Worm (Caenorhabditis elegans) whole organism, mixed stage, embryonic: ENCODE measurements around the gene F13D12.5.

Experiments used
- M03D4.4 ChIP-seq: sonication (generic microtip); optimal IDR thresholded peaks from 2 replicates; lab custom pipeline; 2017; ENCODE audit warnings: mild to moderate bottlenecking, missing genetic modification characterization, missing compliant biosample characterization
- bed-3 ChIP-seq: fragments of 200-800 bp; sonication (Bioruptor generic); optimal IDR thresholded peaks from 3 replicates; lab custom pipeline; 2018; ENCODE audit warnings: mild to moderate bottlenecking, missing genetic modification characterization, moderate library complexity, missing compliant biosample characterization
- blmp-1 ChIP-seq: fragments of 150-350 bp; optimal IDR thresholded peaks from 2 replicates; lab custom pipeline; 2014; ENCODE audit warnings: missing biosample characterization, missing genetic modification characterization
- ceh-39 ChIP-seq: fragments of 150-350 bp; optimal IDR thresholded peaks from 2 replicates; lab custom pipeline; 2014; ENCODE audit warnings: missing biosample characterization, missing genetic modification characterization
- ceh-43 ChIP-seq: fragments of 200-800 bp; sonication (Bioruptor generic); optimal IDR thresholded peaks from 2 replicates; lab custom pipeline; 2018; ENCODE audit warnings: mild to moderate bottlenecking, missing genetic modification characterization, moderate library complexity, missing compliant biosample characterization
- ceh-83 ChIP-seq: fragments of 200-800 bp; sonication (Bioruptor generic); optimal IDR thresholded peaks from 2 replicates; lab custom pipeline; 2018; ENCODE audit warnings: mild to moderate bottlenecking, missing genetic modification characterization, missing compliant biosample characterization
- ces-1 ChIP-seq: fragments of 150-350 bp; optimal IDR thresholded peaks from 2 replicates; lab custom pipeline; 2014; ENCODE audit warnings: missing biosample characterization, missing genetic modification reagents, missing genetic modification characterization
- cnd-1 ChIP-seq: fragments of 200-800 bp; sonication (Bioruptor generic); optimal IDR thresholded peaks from 2 replicates; lab custom pipeline; 2018; ENCODE audit warnings: mild to moderate bottlenecking, missing genetic modification characterization, missing compliant biosample characterization
- drap-1 ChIP-seq: fragments of 200-800 bp; sonication (Bioruptor generic); optimal IDR thresholded peaks from 3 replicates; lab custom pipeline; 2018; ENCODE audit warnings: mild to moderate bottlenecking, missing genetic modification characterization, missing compliant biosample characterization
- elt-1 ChIP-seq: sonication (generic microtip); optimal IDR thresholded peaks from 2 replicates; lab custom pipeline; 2017; ENCODE audit warnings: missing genetic modification characterization, mild to moderate bottlenecking, missing compliant biosample characterization, antibody characterized with exemption, moderate library complexity, borderline replicate concordance; ENCODE audit not compliant: insufficient read depth
- elt-3 ChIP-seq: fragments of 150-350 bp; optimal IDR thresholded peaks from 2 replicates; lab custom pipeline; 2014; ENCODE audit warnings: missing biosample characterization, missing genetic modification characterization
- flh-1 ChIP-seq: fragments of 200-800 bp; sonication (Bioruptor generic); optimal IDR thresholded peaks from 2 replicates; lab custom pipeline; 2018; ENCODE audit warnings: mild to moderate bottlenecking, missing genetic modification characterization, moderate library complexity, missing compliant biosample characterization
- ham-2 ChIP-seq: fragments of 200-800 bp; sonication (Bioruptor generic); optimal IDR thresholded peaks from 2 replicates; lab custom pipeline; 2018; ENCODE audit warnings: mild to moderate bottlenecking, missing genetic modification characterization, missing compliant biosample characterization
- hlh-1 ChIP-seq: fragments of 150-350 bp; optimal IDR thresholded peaks from 2 replicates; lab custom pipeline; 2014; ENCODE audit warnings: missing biosample characterization, missing genetic modification reagents, missing genetic modification characterization
- lin-13 ChIP-seq: fragments of 150-350 bp; optimal IDR thresholded peaks from 2 replicates; lab custom pipeline; 2014; ENCODE audit warnings: missing biosample characterization, missing genetic modification characterization
- lin-32 ChIP-seq: fragments of 200-800 bp; sonication (Bioruptor generic); optimal IDR thresholded peaks from 2 replicates; lab custom pipeline; 2018; ENCODE audit warnings: mild to moderate bottlenecking, missing genetic modification characterization, missing compliant biosample characterization
- lsy-2 ChIP-seq: fragments of 150-350 bp; optimal IDR thresholded peaks from 2 replicates; lab custom pipeline; 2014; ENCODE audit warnings: missing biosample characterization, missing genetic modification characterization
- mab-5 ChIP-seq: fragments of 150-350 bp; optimal IDR thresholded peaks from 2 replicates; lab custom pipeline; 2014; ENCODE audit warnings: missing biosample characterization, missing genetic modification characterization
- mep-1 ChIP-seq: fragments of 150-350 bp; optimal IDR thresholded peaks from 2 replicates; lab custom pipeline; 2017; ENCODE audit warnings: missing biosample characterization, missing genetic modification reagents, missing genetic modification characterization, inconsistent platforms
- mls-2 ChIP-seq: sonication (generic microtip); optimal IDR thresholded peaks from 2 replicates; lab custom pipeline; 2016; ENCODE audit warnings: mild to moderate bottlenecking, missing genetic modification characterization, moderate library complexity, missing compliant biosample characterization
- nhr-12 ChIP-seq: fragments of 150-350 bp; optimal IDR thresholded peaks from 2 replicates; lab custom pipeline; 2014; ENCODE audit warnings: missing biosample characterization, missing genetic modification characterization
- nhr-2 ChIP-seq: fragments of 150-350 bp; optimal IDR thresholded peaks from 2 replicates; lab custom pipeline; 2014; ENCODE audit warnings: missing biosample characterization, missing genetic modification characterization
- nhr-237 ChIP-seq: fragments of 150-350 bp; optimal IDR thresholded peaks from 2 replicates; lab custom pipeline; 2014; ENCODE audit warnings: missing biosample characterization, missing genetic modification characterization
- nhr-28 ChIP-seq: fragments of 150-350 bp; optimal IDR thresholded peaks from 2 replicates; lab custom pipeline; 2014; ENCODE audit warnings: missing biosample characterization, missing genetic modification characterization
- nhr-76 ChIP-seq: sonication (generic microtip); optimal IDR thresholded peaks from 2 replicates; lab custom pipeline; 2017; ENCODE audit warnings: missing biosample characterization, missing genetic modification characterization
- pha-4 ChIP-seq: fragments of 150-350 bp; optimal IDR thresholded peaks from 2 replicates; lab custom pipeline; 2018; ENCODE audit warnings: missing biosample characterization, missing genetic modification reagents, missing genetic modification characterization
- sem-2 ChIP-seq: fragments of 200-800 bp; sonication (Bioruptor generic); optimal IDR thresholded peaks from 2 replicates; lab custom pipeline; 2018; ENCODE audit warnings: mild to moderate bottlenecking, missing genetic modification characterization, missing compliant biosample characterization
- snpc-4 ChIP-seq: fragments of 150-350 bp; optimal IDR thresholded peaks from 2 replicates; lab custom pipeline; 2014; ENCODE audit warnings: missing biosample characterization, missing genetic modification characterization
- sptf-1 ChIP-seq: sonication (generic microtip); optimal IDR thresholded peaks from 2 replicates; lab custom pipeline; 2017; ENCODE audit warnings: mild to moderate bottlenecking, missing genetic modification characterization, moderate library complexity, missing compliant biosample characterization
- tbx-8 ChIP-seq: fragments of 200-800 bp; sonication (Bioruptor generic); optimal IDR thresholded peaks from 2 replicates; lab custom pipeline; 2018; ENCODE audit warnings: mild to moderate bottlenecking, missing genetic modification characterization, moderate library complexity, missing compliant biosample characterization
- unc-120 ChIP-seq: sonication (generic microtip); optimal IDR thresholded peaks from 2 replicates; lab custom pipeline; 2017; ENCODE audit warnings: missing genetic modification characterization, missing compliant biosample characterization; ENCODE audit not compliant: poor library complexity, severe bottlenecking
- unc-39 ChIP-seq: fragments of 150-350 bp; optimal IDR thresholded peaks from 2 replicates; lab custom pipeline; 2014; ENCODE audit warnings: missing biosample characterization, missing genetic modification characterization
- unc-62 ChIP-seq: fragments of 150-350 bp; optimal IDR thresholded peaks from 2 replicates; lab custom pipeline; 2014; ENCODE audit warnings: missing biosample characterization, missing genetic modification reagents, missing genetic modification characterization
- zip-8 ChIP-seq: fragments of 150-350 bp; optimal IDR thresholded peaks from 2 replicates; lab custom pipeline; 2014; ENCODE audit warnings: missing biosample characterization, missing genetic modification characterization
- ztf-11 ChIP-seq: fragments of 150-350 bp; optimal IDR thresholded peaks from 2 replicates; lab custom pipeline; 2014; ENCODE audit warnings: missing biosample characterization, missing genetic modification characterization

The F13D12.5 gene

ce11 chrII:11748494-11748893 is 21.9 kb downstream of the F13D12.5 start, which contains the start of the genes F44E5.17 and gpb-1:
TSS of gene F44E5.17 (minus strand) at chrII:11748594.
TSS of gene gpb-1 (minus strand) at chrII:11748611.
- TF ChIP-seq mab-5, result no peak
- no peak for TF ChIP-seq ces-1
- TF ChIP-seq pha-4 (tag; lab: Kevin White, UChicago), result no peak
- TF ChIP-seq unc-39 (tag; lab: Kevin White, UChicago), result no peak
- TF ChIP-seq sem-2 (GFP tag; lab: Kevin White, UChicago), result no peak
- no peak for TF ChIP-seq ceh-43 (GFP tag; lab: Kevin White, UChicago)
- no peak for TF ChIP-seq hlh-1
- TF ChIP-seq bed-3 (GFP tag; lab: Kevin White, UChicago), result no peak
- no peak for TF ChIP-seq ceh-83 (GFP tag; lab: Kevin White, UChicago)
- TF ChIP-seq ham-2, result no peak
- TF ChIP-seq lin-13 (tag; lab: Kevin White, UChicago), result no peak
- TF ChIP-seq nhr-76 (tag; lab: Kevin White, UChicago), result no peak
- no peak for TF ChIP-seq lin-32 (GFP tag; lab: Kevin White, UChicago)
- no peak for TF ChIP-seq elt-1 (tag; lab: Kevin White, UChicago)
- no peak for TF ChIP-seq cnd-1
- no peak for TF ChIP-seq blmp-1 (tag; lab: Kevin White, UChicago)
- no peak for TF ChIP-seq lsy-2
- TF ChIP-seq mls-2 (tag; lab: Kevin White, UChicago), result no peak

- TF ChIP-seq sem-2 (GFP tag; lab: Kevin White, UChicago) (no peak), blmp-1 (tag; lab: Kevin White, UChicago) (no peak), elt-3 (tag; lab: Kevin White, UChicago) (no peak), drap-1 (peak; percentile 78), M03D4.4 (tag; lab: Kevin White, UChicago) (peak; percentile 83), ztf-11 (no peak), nhr-237 (tag; lab: Kevin White, UChicago) (peak; percentile 35), ham-2 (peak; percentile 99), pha-4 (tag; lab: Kevin White, UChicago) (peak; percentile 74), mab-5 (no peak), ceh-39 (tag; lab: Kevin White, UChicago) (peak; percentile 31), lin-32 (GFP tag; lab: Kevin White, UChicago) (peak; percentile 36), unc-62 (GFP tag; lab: Kevin White, UChicago) (peak; percentile 71), nhr-12 (tag; lab: Kevin White, UChicago) (no peak), elt-1 (tag; lab: Kevin White, UChicago) (no peak), unc-39 (tag; lab: Kevin White, UChicago) (peak; percentile 9), nhr-2 (tag; lab: Kevin White, UChicago) (peak; percentile 22), ces-1 (peak; percentile 42), hlh-1 (peak; percentile 76), lsy-2 (peak; percentile 67), bed-3 (GFP tag; lab: Kevin White, UChicago) (no peak), cnd-1 (peak; percentile 29), nhr-76 (tag; lab: Kevin White, UChicago) (no peak), zip-8 (tag; lab: Kevin White, UChicago) (no peak), mep-1 (tag; lab: Kevin White, UChicago) (peak; percentile 65), flh-1 (GFP tag; lab: Kevin White, UChicago) (peak; percentile 32), tbx-8 (GFP tag; lab: Kevin White, UChicago) (peak; percentile 51), snpc-4 (tag; lab: Kevin White, UChicago) (no peak), ceh-43 (GFP tag; lab: Kevin White, UChicago) (no peak), sptf-1 (tag; lab: Kevin White, UChicago) (peak; percentile 58), nhr-28 (tag; lab: Kevin White, UChicago) (no peak), ceh-83 (GFP tag; lab: Kevin White, UChicago) (peak; percentile 74), unc-120 (tag; lab: Kevin White, UChicago) (peak; percentile 99), lin-13 (tag; lab: Kevin White, UChicago) (peak; percentile 54), mls-2 (tag; lab: Kevin White, UChicago) (peak; percentile 65)
Observed at ce11 chrII:11749490-11750172, 23.0 kb downstream of the F13D12.5 start.
